Fruit fly (Drosophila melanogaster) whole organism, adult: ENCODE results near the gene mRpL10.

Experiments used
- CG5204 ChIP-seq: fragments of 200-800 bp; sonication (Bioruptor generic); optimal IDR thresholded peaks from 2 replicates; lab custom pipeline; 2016; ENCODE audit warnings: missing biosample characterization, missing genetic modification characterization
- Hr96 ChIP-seq: fragments of 200-800 bp; sonication (Bioruptor generic); optimal IDR thresholded peaks from 2 replicates; lab custom pipeline; 2016; ENCODE audit warnings: missing biosample characterization, missing genetic modification characterization
- bab1 ChIP-seq: fragments of 200-800 bp; sonication (Bioruptor generic); optimal IDR thresholded peaks from 3 replicates; lab custom pipeline; 2019; ENCODE audit warnings: missing biosample characterization, mild to moderate bottlenecking, missing genetic modification characterization, moderate library complexity
- tj ChIP-seq: fragments of 200-800 bp; sonication (Bioruptor generic); optimal IDR thresholded peaks from 3 replicates; lab custom pipeline; 2017; ENCODE audit warnings: missing biosample characterization, mild to moderate bottlenecking, missing genetic modification characterization, moderate library complexity
- toe ChIP-seq: fragments of 200-800 bp; sonication (Bioruptor generic); optimal IDR thresholded peaks from 2 replicates; lab custom pipeline; 2016; ENCODE audit warnings: missing biosample characterization, missing genetic modification characterization

dm6 chr2L:171499-172250, 31.9 kb upstream of the mRpL10 start:
- TF ChIP-seq Hr96 (GFP tag; lab: Kevin White, UChicago) (no peak), bab1 (no peak), CG5204 (GFP tag; lab: Kevin White, UChicago) (no peak), toe (GFP tag; lab: Kevin White, UChicago) (no peak), tj (GFP tag; lab: Kevin White, UChicago) (no peak)
